Worm (Caenorhabditis elegans): ENCODE data around the gene tag-276.

DNA sequence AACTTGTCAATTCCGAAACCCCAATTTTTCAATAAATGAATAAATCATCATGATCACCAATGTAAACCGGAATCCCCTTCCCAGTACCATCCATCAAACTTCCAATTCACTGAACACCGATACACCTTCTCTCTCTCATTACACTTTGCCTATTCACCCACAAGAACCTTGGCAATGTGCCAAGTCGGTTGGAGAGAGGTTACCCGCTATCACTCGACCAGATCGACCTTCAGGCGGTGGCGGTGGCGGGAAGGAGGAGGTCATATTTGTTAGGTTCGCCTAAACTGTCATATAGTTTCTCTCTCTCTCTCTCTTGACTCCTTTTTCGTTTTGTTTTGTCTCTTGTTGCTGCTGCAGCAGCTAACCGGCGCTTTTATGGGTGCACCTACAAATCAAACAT is 13.6 kb upstream of the tag-276 start:
- TF ChIP-seq ama-1 (optimal IDR thresholded peaks at IDR 0.05) (no peak), tbx-11 (GFP tag; IDR thresholded peaks at IDR 0.05) (no peak)
